Worm (Caenorhabditis elegans): Measurements from ENCODE around the gene cest-9.1.

- no peak for TF ChIP-seq snpc-4 (tag; optimal IDR thresholded peaks at IDR 0.05)
- TF ChIP-seq nhr-12 (tag; optimal IDR thresholded peaks at IDR 0.05) = no peak
- TF ChIP-seq blmp-1 (tag; optimal IDR thresholded peaks at IDR 0.05) = no peak
- no peak for TF ChIP-seq ces-1 (GFP tag; optimal IDR thresholded peaks at IDR 0.05)
- TF ChIP-seq nhr-237 (tag; optimal IDR thresholded peaks at IDR 0.05) = no peak
- TF ChIP-seq sptf-1 (tag; optimal IDR thresholded peaks at IDR 0.05) = no peak
- TF ChIP-seq unc-39 (tag; optimal IDR thresholded peaks at IDR 0.05) = no peak
- TF ChIP-seq lin-13 (tag; optimal IDR thresholded peaks at IDR 0.05) = no peak
- no peak for TF ChIP-seq ceh-83 (GFP tag; optimal IDR thresholded peaks at IDR 0.05)
These were observed 37.5 kb upstream of the cest-9.1 start for ce11 chrX:12188280-12189071.
